Fruit fly (Drosophila melanogaster): Measurements from ENCODE around the gene chinmo.

Gene chinmo

dm6 chr2L:1620797-1621196 lies 30.3 kb upstream of the chinmo start (continued):
- peak; percentile 60 to 62 for TF ChIP-seq dpn (GFP tag; optimal IDR thresholded peaks at IDR 0.05)
- no peak for TF ChIP-seq sna (GFP tag; IDR thresholded peaks at IDR 0.05; ENCODE audit: partially characterized antibody)
- no peak for TF ChIP-seq gcm2 (GFP tag; optimal IDR thresholded peaks at IDR 0.05)
- TF ChIP-seq gt (GFP tag; IDR thresholded peaks at IDR 0.05) = 0 out of 2 replicates have a peak, but pooled peaks have one; percentile 35
- peak; percentile 73 for TF ChIP-seq CG14014 (GFP tag; IDR thresholded peaks at IDR 0.05)
- TF ChIP-seq Drgx (GFP tag; IDR thresholded peaks at IDR 0.05) = no peak
- peak; percentile 64 for TF ChIP-seq CG32532 (GFP tag; IDR thresholded peaks at IDR 0.05)
- peak; percentile 61 for TF ChIP-seq CG3281 (GFP tag; optimal IDR thresholded peaks at IDR 0.05)
- peak; percentile 41; the same call in 2 of the 4 replicates for TF ChIP-seq Gug (GFP tag; IDR thresholded peaks at IDR 0.05)
- peak; percentile 78 for TF ChIP-seq ken (GFP tag; IDR thresholded peaks at IDR 0.05)
- peak; percentile 80 for TF ChIP-seq HLH3B (GFP tag; IDR thresholded peaks at IDR 0.05)
- TF ChIP-seq Atf6 (GFP tag; IDR thresholded peaks at IDR 0.05) = peak; percentile 52; the same call in 1 of the 2 replicates
- TF ChIP-seq zfh1 (GFP tag; IDR thresholded peaks at IDR 0.05) = peak; percentile 67; the same call in 2 of the 3 replicates
- peak; percentile 72 for TF ChIP-seq CG10543 (GFP tag; optimal IDR thresholded peaks at IDR 0.05)
- TF ChIP-seq CG9609 (GFP tag; optimal IDR thresholded peaks at IDR 0.05) = peak; percentile 55
- TF ChIP-seq Six4 (GFP tag; optimal IDR thresholded peaks at IDR 0.05) = peak; percentile 3
- peak; percentile 71 for TF ChIP-seq unpg (GFP tag; optimal IDR thresholded peaks at IDR 0.05)
- TF ChIP-seq CG1647 (GFP tag; optimal IDR thresholded peaks at IDR 0.05) = peak; percentile 44
- no peak for TF ChIP-seq Dad (GFP tag; optimal IDR thresholded peaks at IDR 0.05)
- TF ChIP-seq CG30431 (GFP tag; optimal IDR thresholded peaks at IDR 0.05) = peak; percentile 20
- peak; percentile 85 for TF ChIP-seq row (GFP tag; IDR thresholded peaks at IDR 0.05)
- TF ChIP-seq CG11398 (GFP tag; optimal IDR thresholded peaks at IDR 0.05) = no peak
- no peak for TF ChIP-seq sqz (GFP tag; optimal IDR thresholded peaks at IDR 0.05)
- TF ChIP-seq sc (optimal IDR thresholded peaks at IDR 0.05) = no peak
- TF ChIP-seq sc (GFP tag; optimal IDR thresholded peaks at IDR 0.05) = peak; percentile 3
- no peak for TF ChIP-seq aop (GFP tag; IDR thresholded peaks at IDR 0.05)
- TF ChIP-seq tio (GFP tag; optimal IDR thresholded peaks at IDR 0.05) = peak; percentile 36
- TF ChIP-seq CG13424 (tag; optimal IDR thresholded peaks at IDR 0.05) = peak; percentile 72
- TF ChIP-seq Camta (GFP tag; optimal IDR thresholded peaks at IDR 0.05) = no peak
- TF ChIP-seq Bdp1 (GFP tag; optimal IDR thresholded peaks at IDR 0.05) = peak; percentile 35
- TF ChIP-seq pho (GFP tag; optimal IDR thresholded peaks at IDR 0.05) = peak; percentile 30
- peak; percentile 71 for TF ChIP-seq org-1 (GFP tag; optimal IDR thresholded peaks at IDR 0.05)
- TF ChIP-seq CG10267 (tag; optimal IDR thresholded peaks at IDR 0.05) = peak; percentile 25
- TF ChIP-seq CG9727 (GFP tag; optimal IDR thresholded peaks at IDR 0.05) = peak; percentile 63
- peak; percentile 76 for TF ChIP-seq CG7839 (tag; optimal IDR thresholded peaks at IDR 0.05)
- TF ChIP-seq nerfin-1 (tag; optimal IDR thresholded peaks at IDR 0.05) = peak; percentile 42
- peak; percentile 21 for TF ChIP-seq CG12942 (GFP tag; optimal IDR thresholded peaks at IDR 0.05)
- TF ChIP-seq CG2678 (tag; optimal IDR thresholded peaks at IDR 0.05) = peak; percentile 80
- no peak for TF ChIP-seq CG17186 (GFP tag; optimal IDR thresholded peaks at IDR 0.05)
- peak; percentile 51 for TF ChIP-seq CG11723 (GFP tag; optimal IDR thresholded peaks at IDR 0.05)
- TF ChIP-seq inv (GFP tag; IDR thresholded peaks at IDR 0.05; ENCODE audit: partially characterized antibody) = no peak
- TF ChIP-seq Poxn (GFP tag; IDR thresholded peaks at IDR 0.05) = peak; percentile 20; the same call in 1 of the 2 replicates
- no peak for TF ChIP-seq twi (tag; optimal IDR thresholded peaks at IDR 0.05)
- peak in 1 of 2 experiments; percentile 64 for TF ChIP-seq bsh (GFP tag; optimal IDR thresholded peaks at IDR 0.05)
- TF ChIP-seq CG31224 (GFP tag; IDR thresholded peaks at IDR 0.05) = peak; percentile 53
- peak; percentile 1 for TF ChIP-seq CG4854 (GFP tag; optimal IDR thresholded peaks at IDR 0.05)
- TF ChIP-seq CG2875 (GFP tag; optimal IDR thresholded peaks at IDR 0.05) = peak; percentile 18
- peak; percentile 49; the same call in 1 of the 2 replicates for TF ChIP-seq MBD-R2 (GFP tag; IDR thresholded peaks at IDR 0.05)
- peak; percentile 32 for TF ChIP-seq shn (GFP tag; optimal IDR thresholded peaks at IDR 0.05)
- TF ChIP-seq seq (GFP tag; IDR thresholded peaks at IDR 0.05) = peak; percentile 77
- TF ChIP-seq CG3407 (GFP tag; optimal IDR thresholded peaks at IDR 0.05) = peak; percentile 8
- peak; percentile 40 for TF ChIP-seq CG8944 (GFP tag; optimal IDR thresholded peaks at IDR 0.05)
